Fruit fly (Drosophila melanogaster) whole organism, embryonic: ENCODE results near the gene Cyp28c1.

Source experiments
- CG10147 ChIP-seq: fragments of 200-800 bp; sonication (Bioruptor generic); optimal IDR thresholded peaks from 2 replicates; lab custom pipeline; 2019; ENCODE audit warnings: missing biosample characterization, mild to moderate bottlenecking, missing genetic modification characterization, moderate library complexity
- CG11504 ChIP-seq: fragments of 200-800 bp; sonication (Bioruptor generic); optimal IDR thresholded peaks from 3 replicates; lab custom pipeline; 2019; ENCODE audit warnings: missing biosample characterization, mild to moderate bottlenecking, missing genetic modification characterization, moderate library complexity
- CG13775 ChIP-seq: fragments of 200-800 bp; sonication (Bioruptor generic); optimal IDR thresholded peaks from 3 replicates; lab custom pipeline; 2017; ENCODE audit warnings: missing biosample characterization, mild to moderate bottlenecking, missing genetic modification characterization
- CG13894 ChIP-seq: fragments of 200-800 bp; sonication (Bioruptor generic); optimal IDR thresholded peaks from 3 replicates; lab custom pipeline; 2018; ENCODE audit warnings: missing biosample characterization, mild to moderate bottlenecking, missing genetic modification characterization, moderate library complexity
- CG15073 ChIP-seq: fragments of 200-800 bp; sonication (Bioruptor generic); optimal IDR thresholded peaks from 2 replicates; lab custom pipeline; 2016; ENCODE audit warnings: missing biosample characterization, missing genetic modification characterization
- CG1603 ChIP-seq: fragments of 200-800 bp; sonication (Bioruptor generic); optimal IDR thresholded peaks from 2 replicates; lab custom pipeline; 2019; ENCODE audit warnings: missing biosample characterization, mild to moderate bottlenecking, missing genetic modification characterization, moderate library complexity
- CG16863 ChIP-seq: fragments of 200-800 bp; sonication (Bioruptor generic); optimal IDR thresholded peaks from 3 replicates; lab custom pipeline; 2016; ENCODE audit warnings: missing biosample characterization, missing genetic modification characterization
- CG18262 ChIP-seq: fragments of 200-800 bp; optimal IDR thresholded peaks from 3 replicates; lab custom pipeline; 2019; ENCODE audit warnings: missing biosample characterization, mild to moderate bottlenecking, missing genetic modification characterization, moderate library complexity
- CG18764 ChIP-seq: fragments of 200-800 bp; sonication (Bioruptor generic); optimal IDR thresholded peaks from 3 replicates; lab custom pipeline; 2016; ENCODE audit warnings: missing biosample characterization, missing genetic modification characterization
- CG2120 ChIP-seq: fragments of 200-800 bp; sonication (Bioruptor generic); optimal IDR thresholded peaks from 3 replicates; lab custom pipeline; 2016; ENCODE audit warnings: missing biosample characterization, missing genetic modification characterization
- CG30431 ChIP-seq: fragments of 200-800 bp; sonication (Bioruptor generic); optimal IDR thresholded peaks from 2 replicates; lab custom pipeline; 2017; ENCODE audit warnings: missing biosample characterization, missing genetic modification characterization
- CG34376 ChIP-seq: fragments of 200-800 bp; sonication (Bioruptor generic); optimal IDR thresholded peaks from 2 replicates; lab custom pipeline; 2018; ENCODE audit warnings: missing biosample characterization, mild to moderate bottlenecking, missing genetic modification characterization
- CG4328 ChIP-seq: fragments of 200-800 bp; sonication (Bioruptor generic); optimal IDR thresholded peaks from 3 replicates; lab custom pipeline; 2017; ENCODE audit warnings: missing biosample characterization, missing genetic modification reagents, missing genetic modification characterization
- CG4820 ChIP-seq: fragments of 200-800 bp; sonication (Bioruptor generic); optimal IDR thresholded peaks from 3 replicates; lab custom pipeline; 2016; ENCODE audit warnings: missing biosample characterization, missing genetic modification characterization
- CG4854 ChIP-seq: fragments of 200-800 bp; sonication (Bioruptor generic); optimal IDR thresholded peaks from 2 replicates; lab custom pipeline; 2016; ENCODE audit warnings: missing biosample characterization, missing genetic modification characterization, inconsistent platforms
- CG5953 ChIP-seq: fragments of 200-800 bp; sonication (Bioruptor generic); IDR thresholded peaks from 2 replicates; pipeline ENCODE4 v1.3.6; 2022; ENCODE audit warnings: missing biosample characterization, missing genetic modification characterization
- CG7745 ChIP-seq: fragments of 200-800 bp; sonication (Bioruptor generic); optimal IDR thresholded peaks from 2 replicates; lab custom pipeline; 2018; ENCODE audit warnings: missing biosample characterization, mild to moderate bottlenecking, missing genetic modification characterization, moderate library complexity
- CHES-1-like ChIP-seq: fragments of 200-800 bp; sonication (Bioruptor generic); optimal IDR thresholded peaks from 2 replicates; lab custom pipeline; 2016; ENCODE audit warnings: missing biosample characterization, missing genetic modification characterization
- CTCF ChIP-seq: fragments of 200-800 bp; sonication (Bioruptor generic); optimal IDR thresholded peaks from 2 replicates; lab custom pipeline; 2017; ENCODE audit warnings: missing biosample characterization, mild to moderate bottlenecking, missing genetic modification characterization, moderate library complexity
- Camta ChIP-seq: fragments of 200-800 bp; sonication (Bioruptor generic); optimal IDR thresholded peaks from 2 replicates; lab custom pipeline; 2016; ENCODE audit warnings: missing biosample characterization, missing genetic modification characterization
- D19B ChIP-seq: fragments of 200-800 bp; sonication (Bioruptor generic); optimal IDR thresholded peaks from 2 replicates; lab custom pipeline; 2017; ENCODE audit warnings: missing biosample characterization, mild to moderate bottlenecking, missing genetic modification characterization
- E2f1 ChIP-seq: fragments of 200-800 bp; sonication (Bioruptor generic); IDR thresholded peaks from 2 replicates; pipeline ENCODE4 v1.3.6; 2022; ENCODE audit warnings: missing biosample characterization, missing genetic modification characterization
- Ets97D ChIP-seq: fragments of 200-800 bp; sonication (Bioruptor generic); optimal IDR thresholded peaks from 3 replicates; lab custom pipeline; 2016; ENCODE audit warnings: missing biosample characterization, missing genetic modification characterization
- Fer3 ChIP-seq: fragments of 200-800 bp; sonication (Bioruptor generic); optimal IDR thresholded peaks from 2 replicates; lab custom pipeline; 2018; ENCODE audit warnings: missing biosample characterization, mild to moderate bottlenecking, missing genetic modification characterization, moderate library complexity
- Hand ChIP-seq: fragments of 200-800 bp; sonication (Bioruptor generic); optimal IDR thresholded peaks from 2 replicates; lab custom pipeline; 2017; ENCODE audit warnings: mild to moderate bottlenecking, missing biosample characterization, missing genetic modification reagents, missing genetic modification characterization
- Lim3 ChIP-seq: fragments of 200-800 bp; sonication (Bioruptor generic); IDR thresholded peaks from 2 replicates; pipeline ENCODE4 v1.3.6; 2022; ENCODE audit warnings: missing biosample characterization, missing genetic modification characterization
- Max ChIP-seq: fragments of 200-800 bp; sonication (Bioruptor generic); optimal IDR thresholded peaks from 2 replicates; lab custom pipeline; 2016; ENCODE audit warnings: missing biosample characterization, mild to moderate bottlenecking, missing genetic modification characterization
- Meics ChIP-seq: fragments of 200-800 bp; sonication (Bioruptor generic); optimal IDR thresholded peaks from 2 replicates; lab custom pipeline; 2017; ENCODE audit warnings: missing biosample characterization, mild to moderate bottlenecking, missing genetic modification characterization
- Nf-YA ChIP-seq: fragments of 200-800 bp; sonication (Bioruptor generic); IDR thresholded peaks from 2 replicates; pipeline ENCODE4 v1.3.6; 2022; ENCODE audit warnings: missing biosample characterization, missing genetic modification characterization
- PHDP ChIP-seq: fragments of 200-800 bp; sonication (Bioruptor generic); optimal IDR thresholded peaks from 3 replicates; lab custom pipeline; 2018; ENCODE audit warnings: missing biosample characterization, mild to moderate bottlenecking, missing genetic modification characterization, moderate library complexity
- Pdp1 ChIP-seq, 2 experiments: fragments of 200-800 bp; sonication (Bioruptor generic); optimal IDR thresholded peaks; 3 replicates each; lab custom pipeline; 2016; ENCODE audit warnings: missing biosample characterization in 2 of 2, missing genetic modification characterization in 2 of 2, mild to moderate bottlenecking in 1 of 2, moderate library complexity in 1 of 2
- Sin3A ChIP-seq: fragments of >200 bp; optimal IDR thresholded peaks from 2 replicates; lab custom pipeline; 2018
- TFAM ChIP-seq: fragments of 200-800 bp; sonication (Bioruptor generic); optimal IDR thresholded peaks from 2 replicates; lab custom pipeline; 2017; ENCODE audit warnings: missing biosample characterization, missing genetic modification characterization, inconsistent platforms
- caup ChIP-seq: fragments of 200-800 bp; sonication (Bioruptor generic); optimal IDR thresholded peaks from 3 replicates; lab custom pipeline; 2017; ENCODE audit warnings: missing biosample characterization, mild to moderate bottlenecking, missing genetic modification characterization, moderate library complexity; ENCODE audit not compliant: severe bottlenecking
- chif ChIP-seq, 2 experiments: fragments of 200-800 bp; sonication (Bioruptor generic); optimal IDR thresholded peaks; 3 replicates each; lab custom pipeline; 2016; ENCODE audit warnings: missing biosample characterization in 2 of 2, missing genetic modification characterization in 2 of 2
- exex ChIP-seq: fragments of 200-800 bp; sonication (Bioruptor generic); optimal IDR thresholded peaks from 4 replicates; lab custom pipeline; 2018; ENCODE audit warnings: missing biosample characterization, mild to moderate bottlenecking, missing genetic modification characterization, moderate library complexity
- fd102C ChIP-seq: fragments of 200-800 bp; sonication (Bioruptor generic); optimal IDR thresholded peaks from 2 replicates; lab custom pipeline; 2018; ENCODE audit warnings: missing biosample characterization, mild to moderate bottlenecking, missing genetic modification characterization, moderate library complexity
- hbn ChIP-seq: fragments of 200-800 bp; sonication (Bioruptor generic); IDR thresholded peaks from 2 replicates; pipeline ENCODE4 v1.3.6; 2022; ENCODE audit warnings: missing biosample characterization, missing genetic modification characterization; ENCODE audit not compliant: partially characterized antibody
- her ChIP-seq: fragments of 200-800 bp; sonication (Bioruptor generic); optimal IDR thresholded peaks from 2 replicates; lab custom pipeline; 2016; ENCODE audit warnings: missing biosample characterization, missing genetic modification characterization
- jumu ChIP-seq: fragments of 200-800 bp; sonication (Bioruptor generic); optimal IDR thresholded peaks from 3 replicates; lab custom pipeline; 2016; ENCODE audit warnings: missing biosample characterization, missing genetic modification characterization
- kah ChIP-seq: fragments of 200-800 bp; sonication (Bioruptor generic); optimal IDR thresholded peaks from 2 replicates; lab custom pipeline; 2018; ENCODE audit warnings: missing biosample characterization, mild to moderate bottlenecking, missing genetic modification characterization
- klu ChIP-seq: fragments of 200-800 bp; sonication (Bioruptor generic); IDR thresholded peaks from 2 replicates; pipeline ENCODE4 v1.3.6; 2022; ENCODE audit warnings: missing biosample characterization, missing genetic modification characterization
- kni ChIP-seq: fragments of 200-800 bp; sonication (Bioruptor generic); optimal IDR thresholded peaks from 3 replicates; lab custom pipeline; 2017; ENCODE audit warnings: mild to moderate bottlenecking, missing biosample characterization, missing genetic modification reagents, missing genetic modification characterization
- odd ChIP-seq: fragments of 200-800 bp; sonication (Bioruptor generic); optimal IDR thresholded peaks from 2 replicates; lab custom pipeline; 2017; ENCODE audit warnings: missing biosample characterization, mild to moderate bottlenecking, missing genetic modification characterization
- run ChIP-seq: fragments of 200-800 bp; sonication (Bioruptor generic); optimal IDR thresholded peaks from 3 replicates; lab custom pipeline; 2018; ENCODE audit warnings: missing biosample characterization, mild to moderate bottlenecking, missing genetic modification characterization
- sens ChIP-seq: fragments of 200-800 bp; sonication (Bioruptor generic); peaks from one replicate; lab custom pipeline; 2016; ENCODE audit warnings: missing biosample characterization, missing genetic modification characterization
- shn ChIP-seq: fragments of 200-800 bp; sonication (Bioruptor generic); optimal IDR thresholded peaks from 3 replicates; lab custom pipeline; 2016; ENCODE audit warnings: missing biosample characterization, missing genetic modification characterization
- slbo ChIP-seq: fragments of 200-800 bp; sonication (Bioruptor generic); IDR thresholded peaks from 2 replicates; pipeline ENCODE4 v1.3.6; 2022; ENCODE audit warnings: missing biosample characterization, missing genetic modification characterization
- slp2 ChIP-seq: fragments of 200-800 bp; sonication (Bioruptor generic); optimal IDR thresholded peaks from 2 replicates; lab custom pipeline; 2016; ENCODE audit warnings: missing biosample characterization, missing genetic modification characterization
- tin ChIP-seq: fragments of 200-800 bp; sonication (Bioruptor generic); optimal IDR thresholded peaks from 3 replicates; lab custom pipeline; 2016; ENCODE audit warnings: missing biosample characterization, missing genetic modification characterization
- toy ChIP-seq: fragments of 200-800 bp; sonication (Bioruptor generic); IDR thresholded peaks from 2 replicates; pipeline ENCODE4 v1.3.6; 2022; ENCODE audit warnings: missing biosample characterization, missing genetic modification characterization

Cyp28c1 gene

DNA sequence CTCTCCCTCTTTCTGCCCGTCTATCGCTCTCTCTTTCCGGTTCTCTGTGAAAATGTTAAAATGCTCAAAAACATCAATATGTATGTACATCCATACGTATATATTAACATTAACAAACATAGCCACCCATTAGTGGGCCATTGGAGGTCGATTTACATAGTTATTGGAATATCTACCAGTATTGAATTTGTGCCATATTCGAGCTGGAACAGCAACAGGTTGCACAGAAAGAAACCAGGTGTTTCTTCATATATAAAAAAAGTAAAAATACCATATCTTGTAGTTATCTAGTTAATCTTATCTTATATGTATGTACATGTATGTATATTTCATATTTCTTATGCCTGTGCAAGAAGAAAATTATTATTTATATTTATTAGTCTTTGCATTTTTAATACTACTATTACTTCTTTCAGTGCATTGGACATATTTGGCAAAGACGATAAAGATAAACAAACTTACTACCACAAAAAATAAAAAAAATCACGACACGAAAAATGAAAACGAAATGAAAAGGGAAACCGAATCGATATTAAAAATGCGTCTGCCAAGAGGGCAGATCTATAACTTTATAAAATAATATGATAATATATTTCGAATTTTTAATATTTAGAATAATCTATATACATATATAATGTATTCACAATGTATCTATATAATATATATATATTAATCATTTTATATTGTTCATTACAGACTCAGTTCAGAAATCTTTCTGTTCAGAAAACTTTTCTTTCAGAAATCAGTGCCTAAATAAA is 9.3 kb downstream of the Cyp28c1 start (continued):
- TF ChIP-seq Fer3 (tag; lab: Kevin White, UChicago) (peak; percentile 48), CG4328 (GFP tag; lab: Kevin White, UChicago) (no peak), PHDP (tag; lab: Kevin White, UChicago) (peak; percentile 53), caup (GFP tag; lab: Kevin White, UChicago) (peak; percentile 34), CG15073 (GFP tag; lab: Kevin White, UChicago) (no peak), kni (GFP tag; lab: Kevin White, UChicago) (no peak), CG13894 (tag; lab: Kevin White, UChicago) (no peak), Pdp1 (GFP tag; optimal IDR thresholded peaks at IDR 0.05; lab: Kevin White, UChicago) (no peak), Meics (GFP tag; lab: Kevin White, UChicago) (peak; percentile 44), slp2 (GFP tag; lab: Kevin White, UChicago) (no peak), CTCF (GFP tag; lab: Kevin White, UChicago) (no peak), D19B (no peak), CG4854 (GFP tag; lab: Kevin White, UChicago) (no peak), hbn (GFP tag; lab: Robert Waterston, UW) (no peak), CG30431 (no peak), CG2120 (GFP tag; lab: Kevin White, UChicago) (peak; percentile 31), tin (peak; percentile 4), CG7745 (tag; lab: Kevin White, UChicago) (no peak), toy (GFP tag; lab: Robert Waterston, UW) (no peak), CG11504 (tag; lab: Kevin White, UChicago) (peak; percentile 76), Max (GFP tag; lab: Kevin White, UChicago) (no peak), CG4820 (GFP tag; lab: Kevin White, UChicago) (no peak), Sin3A (lab: Kevin White, UChicago) (no peak), fd102C (GFP tag; lab: Kevin White, UChicago) (no peak), Lim3 (GFP tag; lab: Robert Waterston, UW) (no peak), her (GFP tag; lab: Kevin White, UChicago) (no peak), slbo (GFP tag; lab: Robert Waterston, UW) (peak; percentile 57), TFAM (GFP tag; lab: Kevin White, UChicago) (no peak), chif (GFP tag; optimal IDR thresholded peaks at IDR 0.05; lab: Kevin White, UChicago) (no peak), CG5953 (GFP tag; lab: Robert Waterston, UW) (no peak), Hand (GFP tag; lab: Kevin White, UChicago) (no peak), Camta (GFP tag; lab: Kevin White, UChicago) (no peak), sens (GFP tag; lab: Kevin White, UChicago) (peak; percentile 18), E2f1 (peak; percentile 43; the same call in 1 of the 2 replicates), CG10147 (peak; percentile 5), CHES-1-like (GFP tag; lab: Kevin White, UChicago) (no peak), klu (GFP tag; lab: Robert Waterston, UW) (no peak), Ets97D (GFP tag; lab: Kevin White, UChicago) (no peak), CG13775 (GFP tag; lab: Kevin White, UChicago) (no peak), run (tag; lab: Kevin White, UChicago) (peak; percentile 30), CG18262 (tag; lab: Kevin White, UChicago) (peak; percentile 57), odd (GFP tag; lab: Kevin White, UChicago) (no peak), CG18764 (no peak), exex (tag; lab: Kevin White, UChicago) (no peak), Nf-YA (0 out of 2 replicates have a peak, but pooled peaks have one; percentile 28), kah (GFP tag; lab: Kevin White, UChicago) (no peak), CG1603 (tag; lab: Kevin White, UChicago) (no peak), CG16863 (no peak), CG34376 (GFP tag; lab: Kevin White, UChicago) (no peak), shn (GFP tag; lab: Kevin White, UChicago) (no peak), jumu (no peak)
